Worm (Caenorhabditis elegans) whole organism, L1 larva: ENCODE data around the gene K10B3.5.

Source experiments
- aly-2 ChIP-seq: fragments of 150-350 bp; optimal IDR thresholded peaks from 2 replicates; lab custom pipeline; 2014; ENCODE audit warnings: missing biosample characterization, missing genetic modification characterization
- blmp-1 ChIP-seq: fragments of 150-350 bp; optimal IDR thresholded peaks from 2 replicates; lab custom pipeline; 2014; ENCODE audit warnings: missing biosample characterization, missing genetic modification characterization
- ceh-63 ChIP-seq: fragments of 200-800 bp; sonication (Bioruptor generic); optimal IDR thresholded peaks from 2 replicates; lab custom pipeline; 2018; ENCODE audit warnings: mild to moderate bottlenecking, missing genetic modification characterization, missing compliant biosample characterization
- ceh-8 ChIP-seq: fragments of 200-800 bp; sonication (Bioruptor generic); optimal IDR thresholded peaks from 2 replicates; lab custom pipeline; 2018; ENCODE audit warnings: mild to moderate bottlenecking, missing genetic modification characterization, moderate library complexity, missing compliant biosample characterization
- dpl-1 ChIP-seq, 3 experiments: fragments of 150-350 bp in 2 of 3; sonication (generic microtip) in 1 of 3; optimal IDR thresholded peaks; 2 replicates each; lab custom pipeline; 2014 to 2017; ENCODE audit warnings: missing biosample characterization in 3 of 3, missing genetic modification characterization in 3 of 3, missing genetic modification reagents in 3 of 3
- efl-1 ChIP-seq, 4 experiments: fragments of 150-350 bp; optimal IDR thresholded peaks in 3 of 4; peaks in 1 of 4; 1 replicate in 1 of 4; 2 replicates in 3 of 4; lab custom pipeline; 2014; ENCODE audit warnings: missing biosample characterization in 2 of 4, missing genetic modification characterization in 2 of 4, missing genetic modification reagents in 2 of 4
- efl-3 ChIP-seq: fragments of 200-800 bp; sonication (Bioruptor generic); optimal IDR thresholded peaks from 2 replicates; lab custom pipeline; 2018; ENCODE audit warnings: mild to moderate bottlenecking, missing genetic modification characterization, missing compliant biosample characterization
- egl-27 ChIP-seq, 2 experiments: fragments of 150-350 bp in 1 of 2; sonication (generic microtip); optimal IDR thresholded peaks; 3 replicates each; lab custom pipeline; 2017 to 2018; ENCODE audit warnings: missing biosample characterization in 2 of 2, missing genetic modification characterization in 2 of 2, missing genetic modification reagents in 2 of 2
- fkh-4 ChIP-seq: sonication (generic microtip); optimal IDR thresholded peaks from 2 replicates; lab custom pipeline; 2016; ENCODE audit warnings: missing compliant biosample characterization, missing genetic modification characterization, borderline replicate concordance
- fos-1 ChIP-seq: fragments of 150-350 bp; optimal IDR thresholded peaks from 2 replicates; lab custom pipeline; 2014; ENCODE audit warnings: missing biosample characterization, missing genetic modification characterization
- grh-1 ChIP-seq: fragments of 200-800 bp; sonication (Bioruptor generic); IDR thresholded peaks from 2 replicates; pipeline ENCODE4 v1.3.6; 2022; ENCODE audit warnings: missing genetic modification reagents, missing genetic modification characterization, missing compliant biosample characterization
- hlh-17 ChIP-seq: fragments of 200-800 bp; sonication (Bioruptor generic); optimal IDR thresholded peaks from 2 replicates; lab custom pipeline; 2018; ENCODE audit warnings: missing genetic modification characterization, mild to moderate bottlenecking, missing compliant biosample characterization, moderate library complexity, borderline replicate concordance
- hlh-4 ChIP-seq: sonication (generic microtip); optimal IDR thresholded peaks from 2 replicates; lab custom pipeline; 2016; ENCODE audit warnings: mild to moderate bottlenecking, missing genetic modification characterization, missing compliant biosample characterization
- hpl-2 ChIP-seq: fragments of 150-350 bp; optimal IDR thresholded peaks from 2 replicates; lab custom pipeline; 2014; ENCODE audit warnings: missing biosample characterization, missing genetic modification reagents, missing genetic modification characterization
- isw-1 ChIP-seq: fragments of 200-800 bp; sonication (Bioruptor generic); IDR thresholded peaks from 2 replicates; pipeline ENCODE4 v1.3.6; 2022; ENCODE audit warnings: missing genetic modification characterization, missing compliant biosample characterization
- jun-1 ChIP-seq: fragments of 150-350 bp; optimal IDR thresholded peaks from 2 replicates; lab custom pipeline; 2014; ENCODE audit warnings: missing biosample characterization, missing genetic modification reagents, missing genetic modification characterization
- lin-13 ChIP-seq: fragments of 150-350 bp; optimal IDR thresholded peaks from 2 replicates; lab custom pipeline; 2014; ENCODE audit warnings: missing biosample characterization, missing genetic modification reagents, missing genetic modification characterization
- lin-14 ChIP-seq: fragments of 200-800 bp; sonication (Bioruptor generic); optimal IDR thresholded peaks from 2 replicates; lab custom pipeline; 2018; ENCODE audit warnings: mild to moderate bottlenecking, missing genetic modification characterization, moderate library complexity, missing compliant biosample characterization
- lin-15B ChIP-seq: fragments of 150-350 bp; sonication (generic microtip); optimal IDR thresholded peaks from 3 replicates; lab custom pipeline; 2014; ENCODE audit warnings: missing biosample characterization, missing genetic modification characterization
- lin-35 ChIP-seq, 2 experiments: fragments of 150-350 bp; optimal IDR thresholded peaks; 2 replicates each; lab custom pipeline; 2014; ENCODE audit warnings: missing biosample characterization in 2 of 2, missing genetic modification characterization in 2 of 2, missing genetic modification reagents in 2 of 2
- lsy-2 ChIP-seq, 2 experiments: fragments of 150-350 bp; optimal IDR thresholded peaks; 2 replicates each; lab custom pipeline; 2014; ENCODE audit warnings: missing biosample characterization in 2 of 2, missing genetic modification characterization in 2 of 2
- mab-9 ChIP-seq: fragments of 200-800 bp; sonication (Bioruptor generic); IDR thresholded peaks from 2 replicates; pipeline ENCODE4 v1.3.6; 2022; ENCODE audit warnings: missing genetic modification reagents, missing genetic modification characterization, missing compliant biosample characterization
- mef-2 ChIP-seq: fragments of 150-350 bp; optimal IDR thresholded peaks from 2 replicates; lab custom pipeline; 2014; ENCODE audit warnings: missing biosample characterization, missing genetic modification characterization
- mep-1 ChIP-seq: fragments of 150-350 bp; optimal IDR thresholded peaks from 2 replicates; lab custom pipeline; 2014; ENCODE audit warnings: missing biosample characterization, missing genetic modification characterization
- nhr-12 ChIP-seq: sonication (generic microtip); optimal IDR thresholded peaks from 2 replicates; lab custom pipeline; 2017; ENCODE audit warnings: missing biosample characterization, missing genetic modification characterization
- nhr-237 ChIP-seq: fragments of 150-350 bp; optimal IDR thresholded peaks from 2 replicates; lab custom pipeline; 2014; ENCODE audit warnings: missing biosample characterization, missing genetic modification characterization
- nhr-28 ChIP-seq: fragments of 150-350 bp; optimal IDR thresholded peaks from 2 replicates; lab custom pipeline; 2014; ENCODE audit warnings: missing biosample characterization, missing genetic modification characterization
- nhr-47 ChIP-seq: sonication (generic microtip); optimal IDR thresholded peaks from 2 replicates; lab custom pipeline; 2016; ENCODE audit warnings: mild to moderate bottlenecking, missing genetic modification characterization, moderate library complexity, missing compliant biosample characterization
- nhr-76 ChIP-seq: sonication (generic microtip); optimal IDR thresholded peaks from 2 replicates; lab custom pipeline; 2017; ENCODE audit warnings: missing biosample characterization, missing genetic modification characterization
- nhr-84 ChIP-seq: sonication (generic microtip); optimal IDR thresholded peaks from 2 replicates; lab custom pipeline; 2017; ENCODE audit warnings: missing biosample characterization, missing genetic modification characterization
- nhr-90 ChIP-seq: sonication (generic microtip); optimal IDR thresholded peaks from 2 replicates; lab custom pipeline; 2016; ENCODE audit warnings: mild to moderate bottlenecking, missing genetic modification characterization, missing compliant biosample characterization; ENCODE audit not compliant: poor library complexity
- pax-3 ChIP-seq: fragments of 200-800 bp; sonication (Bioruptor generic); optimal IDR thresholded peaks from 2 replicates; lab custom pipeline; 2018; ENCODE audit warnings: mild to moderate bottlenecking, missing genetic modification characterization, moderate library complexity, missing compliant biosample characterization
- skn-1 ChIP-seq: fragments of 150-350 bp; optimal IDR thresholded peaks from 2 replicates; lab custom pipeline; 2014; ENCODE audit warnings: missing biosample characterization, missing genetic modification characterization
- snpc-4 ChIP-seq: fragments of 150-350 bp; optimal IDR thresholded peaks from 2 replicates; lab custom pipeline; 2014; ENCODE audit warnings: missing biosample characterization, missing genetic modification characterization
- tlp-1 ChIP-seq: fragments of 150-350 bp; optimal IDR thresholded peaks from 2 replicates; lab custom pipeline; 2014; ENCODE audit warnings: missing biosample characterization, missing genetic modification characterization
- unc-30 ChIP-seq: sonication (generic microtip); optimal IDR thresholded peaks from 2 replicates; lab custom pipeline; 2017; ENCODE audit warnings: missing biosample characterization, missing genetic modification characterization
- unc-62 ChIP-seq: fragments of 150-350 bp; optimal IDR thresholded peaks from 2 replicates; lab custom pipeline; 2014; ENCODE audit warnings: missing biosample characterization, missing genetic modification reagents, missing genetic modification characterization
- unc-98 ChIP-seq: fragments of 200-800 bp; sonication (Bioruptor generic); IDR thresholded peaks from 2 replicates; pipeline ENCODE4 v1.3.6; 2022; ENCODE audit warnings: missing genetic modification characterization, missing compliant biosample characterization
- vab-15 ChIP-seq: sonication (generic microtip); optimal IDR thresholded peaks from 2 replicates; lab custom pipeline; 2017; ENCODE audit warnings: missing genotype, mild to moderate bottlenecking, missing genetic modification characterization, missing compliant biosample characterization
- zag-1 ChIP-seq: fragments of 150-350 bp; optimal IDR thresholded peaks from 2 replicates; lab custom pipeline; 2014; ENCODE audit warnings: missing biosample characterization, missing genetic modification characterization
- ztf-4 ChIP-seq: fragments of 150-350 bp; optimal IDR thresholded peaks from 2 replicates; lab custom pipeline; 2014; ENCODE audit warnings: missing biosample characterization, missing genetic modification characterization

The K10B3.5 gene

DNA sequence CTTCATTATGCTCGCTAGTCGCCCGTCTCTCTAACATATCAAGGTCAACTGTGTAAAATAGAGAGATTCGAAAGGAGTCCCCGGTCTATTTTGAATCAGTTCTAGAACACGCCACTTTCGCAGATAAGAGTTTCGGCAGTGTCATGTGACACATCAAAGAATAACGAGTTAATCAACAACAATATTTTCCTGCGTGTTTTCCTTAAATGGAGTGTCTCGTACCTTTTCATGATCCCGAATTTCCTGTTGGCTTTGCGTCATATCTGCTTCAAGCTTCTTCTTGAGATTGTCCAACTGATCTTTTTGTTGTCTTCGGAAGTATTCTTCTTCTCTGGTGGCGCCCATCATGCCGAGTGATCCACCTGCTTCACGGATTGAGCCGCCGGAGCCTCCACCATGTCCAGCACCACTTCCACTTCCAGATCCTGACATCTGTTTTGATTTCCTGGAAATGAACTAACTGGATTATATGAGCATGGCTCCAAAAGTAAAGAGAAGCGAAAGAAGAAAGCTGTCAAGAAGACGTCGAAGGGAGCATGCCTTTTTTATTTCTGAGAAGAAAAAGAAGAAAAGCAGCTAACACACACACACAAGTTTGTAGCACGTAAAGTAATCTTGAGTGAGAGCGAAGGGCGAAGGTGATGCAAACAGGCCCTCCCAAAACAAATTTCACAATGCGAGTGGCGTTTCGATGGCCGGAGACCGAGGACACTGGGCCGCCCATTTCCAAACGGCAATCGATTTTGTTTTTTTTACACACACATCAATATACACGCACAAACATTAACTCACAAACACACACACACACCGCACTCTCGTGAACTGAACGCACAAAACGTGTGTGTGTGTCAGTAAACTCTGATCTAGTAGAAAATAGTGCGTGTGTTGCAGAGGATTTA is 9.1 kb upstream of the K10B3.5 start (continued):
- TF ChIP-seq pax-3 (tag; lab: Kevin White, UChicago) (peak; percentile 27), ztf-4 (no peak), nhr-76 (tag; lab: Kevin White, UChicago) (no peak), jun-1 (tag; lab: Kevin White, UChicago) (no peak), unc-62 (GFP tag; lab: Kevin White, UChicago) (no peak), fos-1 (tag; lab: Kevin White, UChicago) (peak; percentile 3), skn-1 (peak; percentile 11), nhr-237 (no peak), mef-2 (tag; lab: Kevin White, UChicago) (no peak), lsy-2 (tag; optimal IDR thresholded peaks at IDR 0.05; lab: Kevin White, UChicago) (peak in 1 of 2 experiments; percentile 27), grh-1 (GFP tag; lab: Robert Waterston, UW) (peak; percentile 55), zag-1 (no peak), lin-13 (peak; percentile 53), mab-9 (no peak), nhr-28 (no peak), efl-3 (GFP tag; lab: Kevin White, UChicago) (no peak), lin-15B (tag; lab: Kevin White, UChicago) (no peak), vab-15 (tag; lab: Kevin White, UChicago) (no peak), nhr-90 (peak; percentile 72), efl-1 (optimal IDR thresholded peaks at IDR 0.05; lab: Kevin White, UChicago) (peak in 1 of 2 experiments; percentile 4), efl-1 (GFP tag; optimal IDR thresholded peaks at IDR 0.05 in 1 of 2; lab: Kevin White, UChicago) (peak in 1 of 2 experiments; percentile 66), egl-27 (tag; optimal IDR thresholded peaks at IDR 0.05; lab: Kevin White, UChicago) (no peak), nhr-84 (tag; lab: Kevin White, UChicago) (no peak), nhr-12 (tag; lab: Kevin White, UChicago) (no peak), unc-98 (GFP tag; lab: Robert Waterston, UW) (no peak), hlh-17 (GFP tag; lab: Kevin White, UChicago) (no peak), fkh-4 (tag; lab: Kevin White, UChicago) (no peak), ceh-63 (peak; percentile 48), nhr-47 (tag; lab: Kevin White, UChicago) (peak; percentile 47), hpl-2 (GFP tag; lab: Kevin White, UChicago) (no peak), mep-1 (tag; lab: Kevin White, UChicago) (no peak), aly-2 (tag; lab: Kevin White, UChicago) (peak; percentile 46), isw-1 (GFP tag; lab: Robert Waterston, UW) (no peak), unc-30 (tag; lab: Kevin White, UChicago) (no peak), ceh-8 (GFP tag; lab: Kevin White, UChicago) (peak; percentile 33), snpc-4 (no peak), lin-14 (GFP tag; lab: Kevin White, UChicago) (peak; percentile 59), lin-35 (GFP tag; optimal IDR thresholded peaks at IDR 0.05; lab: Kevin White, UChicago) (peak in 1 of 2 experiments; percentile 58), dpl-1 (GFP tag; optimal IDR thresholded peaks at IDR 0.05; lab: Kevin White, UChicago) (no peak), hlh-4 (tag; lab: Kevin White, UChicago) (no peak), tlp-1 (tag; lab: Kevin White, UChicago) (no peak), blmp-1 (tag; lab: Kevin White, UChicago) (no peak)
- TF ChIP-seq, all 84 proteins: peak for 32
